Fruit fly (Drosophila melanogaster) whole organism, embryonic: ENCODE results near the gene miple1.

Experiments used
- Adf1 ChIP-seq: fragments of 200-800 bp; sonication (Bioruptor generic); IDR thresholded peaks from 2 replicates; pipeline ENCODE4 v1.3.6; 2022; ENCODE audit warnings: missing biosample characterization, missing genetic modification characterization
- Asciz ChIP-seq: fragments of 200-800 bp; sonication (Bioruptor generic); optimal IDR thresholded peaks from 2 replicates; lab custom pipeline; 2017; ENCODE audit warnings: missing biosample characterization, mild to moderate bottlenecking, missing genetic modification characterization, missing genetic modification reagents
- CG10209 ChIP-seq: fragments of 200-800 bp; sonication (Bioruptor generic); optimal IDR thresholded peaks from 3 replicates; lab custom pipeline; 2017; ENCODE audit warnings: missing biosample characterization, mild to moderate bottlenecking, missing genetic modification characterization, missing genetic modification reagents
- CG10979 ChIP-seq: fragments of 200-800 bp; sonication (Bioruptor generic); optimal IDR thresholded peaks from 2 replicates; lab custom pipeline; 2018; ENCODE audit warnings: missing biosample characterization, mild to moderate bottlenecking, missing genetic modification characterization, moderate library complexity
- CG11456 ChIP-seq: fragments of 200-800 bp; sonication (Bioruptor generic); IDR thresholded peaks from 3 replicates; pipeline ENCODE4 v1.3.6; 2022; ENCODE audit warnings: missing biosample characterization, missing genetic modification characterization
- CG12219 ChIP-seq: fragments of 200-800 bp; sonication (Bioruptor generic); optimal IDR thresholded peaks from 3 replicates; lab custom pipeline; 2018; ENCODE audit warnings: missing biosample characterization, mild to moderate bottlenecking, missing genetic modification characterization
- CG1233 ChIP-seq: fragments of 200-800 bp; sonication (Bioruptor generic); optimal IDR thresholded peaks from 4 replicates; lab custom pipeline; 2018; ENCODE audit warnings: missing biosample characterization, mild to moderate bottlenecking, missing genetic modification characterization
- CG1647 ChIP-seq: fragments of 200-800 bp; sonication (Bioruptor generic); optimal IDR thresholded peaks from 3 replicates; lab custom pipeline; 2016; ENCODE audit warnings: missing biosample characterization, missing genetic modification characterization
- CG2678 ChIP-seq: fragments of 200-800 bp; sonication (Bioruptor generic); optimal IDR thresholded peaks from 3 replicates; lab custom pipeline; 2019; ENCODE audit warnings: missing biosample characterization, mild to moderate bottlenecking, missing genetic modification characterization, moderate library complexity
- CG32532 ChIP-seq: fragments of 200-800 bp; sonication (Bioruptor generic); IDR thresholded peaks from 2 replicates; pipeline ENCODE4 v1.3.6; 2022; ENCODE audit warnings: missing biosample characterization, missing genetic modification characterization
- CG32767 ChIP-seq: fragments of 200-800 bp; sonication (Bioruptor generic); IDR thresholded peaks from 2 replicates; pipeline ENCODE4 v1.3.6; 2022; ENCODE audit warnings: missing biosample characterization, missing genetic modification characterization
- CG33557 ChIP-seq: fragments of 200-800 bp; sonication (Bioruptor generic); optimal IDR thresholded peaks from 2 replicates; lab custom pipeline; 2019; ENCODE audit warnings: missing biosample characterization, mild to moderate bottlenecking, missing genetic modification characterization, moderate library complexity
- CG4424 ChIP-seq: fragments of 200-800 bp; sonication (Bioruptor generic); optimal IDR thresholded peaks from 3 replicates; lab custom pipeline; 2016; ENCODE audit warnings: missing biosample characterization, missing genetic modification characterization
- CG4707 ChIP-seq: fragments of 200-800 bp; sonication (Bioruptor generic); optimal IDR thresholded peaks from 2 replicates; lab custom pipeline; 2018; ENCODE audit warnings: missing biosample characterization, mild to moderate bottlenecking, missing genetic modification characterization, moderate library complexity
- CG5953 ChIP-seq: fragments of 200-800 bp; sonication (Bioruptor generic); IDR thresholded peaks from 2 replicates; pipeline ENCODE4 v1.3.6; 2022; ENCODE audit warnings: missing biosample characterization, missing genetic modification characterization
- CG7839 ChIP-seq: fragments of 200-800 bp; sonication (Bioruptor generic); optimal IDR thresholded peaks from 3 replicates; lab custom pipeline; 2018; ENCODE audit warnings: missing biosample characterization, mild to moderate bottlenecking, missing genetic modification characterization, moderate library complexity
- CG8388 ChIP-seq: fragments of 200-800 bp; sonication (Bioruptor generic); optimal IDR thresholded peaks from 2 replicates; lab custom pipeline; 2019; ENCODE audit warnings: missing biosample characterization, mild to moderate bottlenecking, missing genetic modification characterization, moderate library complexity
- CG8924 ChIP-seq: fragments of 200-800 bp; optimal IDR thresholded peaks from 3 replicates; lab custom pipeline; 2019; ENCODE audit warnings: missing biosample characterization, mild to moderate bottlenecking, missing genetic modification characterization, moderate library complexity
- Chrac-16 ChIP-seq: fragments of 200-800 bp; sonication (Bioruptor generic); optimal IDR thresholded peaks from 3 replicates; lab custom pipeline; 2016; ENCODE audit warnings: missing biosample characterization, missing genetic modification characterization
- D ChIP-seq, 2 experiments: fragments of 200-800 bp in 1 of 2; fragments of >200 bp in 1 of 2; sonication (Bioruptor generic) in 1 of 2; optimal IDR thresholded peaks; 2 replicates in 1 of 2; 3 replicates in 1 of 2; lab custom pipeline; 2017; ENCODE audit warnings: mild to moderate bottlenecking in 1 of 2, missing biosample characterization in 1 of 2, missing genetic modification characterization in 1 of 2, missing genetic modification reagents in 1 of 2
- Jarid2 ChIP-seq: fragments of 200-800 bp; sonication (Bioruptor generic); optimal IDR thresholded peaks from 3 replicates; lab custom pipeline; 2017; ENCODE audit warnings: mild to moderate bottlenecking, missing biosample characterization, missing genetic modification reagents, missing genetic modification characterization
- Med ChIP-seq: fragments of 200-800 bp; sonication (Bioruptor generic); peaks from one replicate; lab custom pipeline; 2016; ENCODE audit warnings: missing biosample characterization, missing genetic modification characterization, mild to moderate bottlenecking, inconsistent platforms, moderate library complexity
- NK7.1 ChIP-seq: fragments of 200-800 bp; sonication (Bioruptor generic); optimal IDR thresholded peaks from 3 replicates; lab custom pipeline; 2016; ENCODE audit warnings: missing biosample characterization, missing genetic modification characterization
- Nf-YB ChIP-seq: fragments of 200-800 bp; sonication (Bioruptor generic); optimal IDR thresholded peaks from 3 replicates; lab custom pipeline; 2019; ENCODE audit warnings: missing biosample characterization, mild to moderate bottlenecking, missing genetic modification characterization, moderate library complexity
- Oli ChIP-seq: fragments of 200-800 bp; sonication (Bioruptor generic); optimal IDR thresholded peaks from 2 replicates; lab custom pipeline; 2018; ENCODE audit warnings: missing biosample characterization, mild to moderate bottlenecking, missing genetic modification characterization, moderate library complexity
- Optix ChIP-seq: fragments of 200-800 bp; sonication (Bioruptor generic); IDR thresholded peaks from 3 replicates; pipeline ENCODE4 v1.3.6; 2022; ENCODE audit warnings: missing biosample characterization, missing genetic modification characterization
- Rfx ChIP-seq: fragments of 200-800 bp; sonication (Bioruptor generic); IDR thresholded peaks from 2 replicates; pipeline ENCODE4 v1.3.6; 2022; ENCODE audit warnings: missing biosample characterization, missing genetic modification characterization
- Scr ChIP-seq: fragments of 200-800 bp; sonication (Bioruptor generic); IDR thresholded peaks from 2 replicates; pipeline ENCODE4 v1.3.6; 2022; ENCODE audit warnings: missing biosample characterization, missing genetic modification characterization; ENCODE audit not compliant: partially characterized antibody
- Usf ChIP-seq: fragments of 200-800 bp; sonication (Bioruptor generic); optimal IDR thresholded peaks from 2 replicates; lab custom pipeline; 2017; ENCODE audit warnings: missing genotype, missing biosample characterization, missing genetic modification characterization
- bbx ChIP-seq: fragments of 200-800 bp; sonication (Bioruptor generic); IDR thresholded peaks from 2 replicates; pipeline ENCODE4 v1.3.6; 2022; ENCODE audit warnings: missing biosample characterization, missing genetic modification characterization; ENCODE audit not compliant: partially characterized antibody
- br ChIP-seq: fragments of >200 bp; optimal IDR thresholded peaks from 2 replicates; lab custom pipeline; 2017
- bsh ChIP-seq, 2 experiments: fragments of 200-800 bp; sonication (Bioruptor generic); optimal IDR thresholded peaks; 2 replicates each; lab custom pipeline; 2017 to 2018; ENCODE audit warnings: mild to moderate bottlenecking in 2 of 2, missing biosample characterization in 2 of 2, missing genetic modification characterization in 2 of 2, moderate library complexity in 1 of 2
- cato ChIP-seq: fragments of 200-800 bp; sonication (Bioruptor generic); optimal IDR thresholded peaks from 2 replicates; lab custom pipeline; 2016; ENCODE audit warnings: missing biosample characterization, missing genetic modification characterization, borderline replicate concordance
- dmrt99B ChIP-seq: fragments of 200-800 bp; sonication (Bioruptor generic); optimal IDR thresholded peaks from 2 replicates; lab custom pipeline; 2018; ENCODE audit warnings: missing biosample characterization, mild to moderate bottlenecking, missing genetic modification characterization, moderate library complexity
- ewg ChIP-seq: fragments of 200-800 bp; sonication (Bioruptor generic); optimal IDR thresholded peaks from 3 replicates; lab custom pipeline; 2017; ENCODE audit warnings: mild to moderate bottlenecking, missing biosample characterization, missing genetic modification reagents, missing genetic modification characterization
- fd64A ChIP-seq: fragments of 200-800 bp; sonication (Bioruptor generic); optimal IDR thresholded peaks from 3 replicates; lab custom pipeline; 2018; ENCODE audit warnings: missing biosample characterization, mild to moderate bottlenecking, missing genetic modification characterization
- gem ChIP-seq: fragments of 200-800 bp; sonication (Bioruptor generic); optimal IDR thresholded peaks from 2 replicates; lab custom pipeline; 2019; ENCODE audit warnings: missing biosample characterization, mild to moderate bottlenecking, missing genetic modification characterization, moderate library complexity
- her ChIP-seq: fragments of 200-800 bp; sonication (Bioruptor generic); optimal IDR thresholded peaks from 2 replicates; lab custom pipeline; 2016; ENCODE audit warnings: missing biosample characterization, missing genetic modification characterization
- hth ChIP-seq: fragments of >200 bp; optimal IDR thresholded peaks from 2 replicates; lab custom pipeline; 2017; ENCODE audit warnings: inconsistent platforms
- jigr1 ChIP-seq: fragments of 200-800 bp; sonication (Bioruptor generic); IDR thresholded peaks from 3 replicates; pipeline ENCODE4 v1.3.6; 2022; ENCODE audit warnings: missing biosample characterization, missing genetic modification characterization
- jumu ChIP-seq: fragments of 200-800 bp; sonication (Bioruptor generic); optimal IDR thresholded peaks from 3 replicates; lab custom pipeline; 2016; ENCODE audit warnings: missing biosample characterization, missing genetic modification characterization
- lmd ChIP-seq: fragments of 200-800 bp; sonication (Bioruptor generic); IDR thresholded peaks from 2 replicates; pipeline ENCODE4 v1.3.6; 2022; ENCODE audit warnings: missing biosample characterization, missing genetic modification characterization
- maf-S ChIP-seq: fragments of 200-800 bp; sonication (Bioruptor generic); optimal IDR thresholded peaks from 2 replicates; lab custom pipeline; 2016; ENCODE audit warnings: missing biosample characterization, missing genetic modification characterization
- pb ChIP-seq: fragments of 200-800 bp; sonication (Bioruptor generic); optimal IDR thresholded peaks from 3 replicates; lab custom pipeline; 2016; ENCODE audit warnings: missing biosample characterization, missing genetic modification characterization
- pnt ChIP-seq: fragments of 200-800 bp; sonication (Bioruptor generic); optimal IDR thresholded peaks from 3 replicates; lab custom pipeline; 2016; ENCODE audit warnings: missing biosample characterization, missing genetic modification characterization
- sens-2 ChIP-seq: fragments of 200-800 bp; sonication (Bioruptor generic); IDR thresholded peaks from 2 replicates; pipeline ENCODE4 v1.3.6; 2022; ENCODE audit warnings: missing biosample characterization, missing genetic modification characterization
- sima ChIP-seq: fragments of 200-800 bp; sonication (Bioruptor generic); optimal IDR thresholded peaks from 2 replicates; lab custom pipeline; 2016; ENCODE audit warnings: missing biosample characterization, missing genetic modification characterization
- slbo ChIP-seq: fragments of 200-800 bp; sonication (Bioruptor generic); IDR thresholded peaks from 2 replicates; pipeline ENCODE4 v1.3.6; 2022; ENCODE audit warnings: missing biosample characterization, missing genetic modification characterization
- tup ChIP-seq: fragments of 200-800 bp; sonication (Bioruptor generic); optimal IDR thresholded peaks from 2 replicates; lab custom pipeline; 2016; ENCODE audit warnings: missing biosample characterization, mild to moderate bottlenecking, missing genetic modification characterization, moderate library complexity
- unc-4 ChIP-seq: fragments of 200-800 bp; sonication (Bioruptor generic); IDR thresholded peaks from 2 replicates; pipeline ENCODE4 v1.3.6; 2022; ENCODE audit warnings: missing biosample characterization, missing genetic modification characterization; ENCODE audit not compliant: partially characterized antibody

The miple1 gene

dm6 chr3L:294841-295408, 27.8 kb downstream of the miple1 start (continued):
- no peak for TF ChIP-seq CG5953
- peak; percentile 23 for TF ChIP-seq CG10209
- TF ChIP-seq br (lab: Kevin White, UChicago) = no peak
- no peak for TF ChIP-seq maf-S (GFP tag; lab: Kevin White, UChicago)
- TF ChIP-seq pnt (GFP tag; lab: Kevin White, UChicago) = no peak
- TF ChIP-seq fd64A (GFP tag; lab: Kevin White, UChicago) = no peak
- TF ChIP-seq CG1233 (GFP tag; lab: Kevin White, UChicago) = peak; percentile 13
- no peak for TF ChIP-seq Scr (GFP tag; lab: Robert Waterston, UW)
- peak; percentile 30 for TF ChIP-seq ewg (GFP tag; lab: Kevin White, UChicago)
- no peak for TF ChIP-seq bbx (GFP tag; lab: Robert Waterston, UW)
- peak; percentile 39 for TF ChIP-seq Oli
- TF ChIP-seq CG11456 = no peak
- no peak for TF ChIP-seq tup
- peak; percentile 42 for TF ChIP-seq Med (GFP tag; lab: Kevin White, UChicago)
- TF ChIP-seq lmd = peak; percentile 14; the same call in 1 of the 2 replicates
- no peak for TF ChIP-seq cato (GFP tag; lab: Kevin White, UChicago)
- TF ChIP-seq Chrac-16 (GFP tag; lab: Kevin White, UChicago) = peak; percentile 47
- peak; percentile 75 for TF ChIP-seq CG10979 (tag; lab: Kevin White, UChicago)
- TF ChIP-seq D (optimal IDR thresholded peaks at IDR 0.05; lab: Kevin White, UChicago) = no peak
- peak; percentile 62 for TF ChIP-seq D (GFP tag; optimal IDR thresholded peaks at IDR 0.05; lab: Kevin White, UChicago)
- TF ChIP-seq CG32532 (GFP tag; lab: Robert Waterston, UW) = no peak
- TF ChIP-seq CG7839 (tag; lab: Kevin White, UChicago) = no peak
- no peak for TF ChIP-seq CG8924 (tag; lab: Kevin White, UChicago)
- peak; percentile 19 for TF ChIP-seq CG1647
- peak; percentile 18 for TF ChIP-seq Asciz (GFP tag; lab: Kevin White, UChicago)
- TF ChIP-seq CG8388 (GFP tag; lab: Kevin White, UChicago) = peak; percentile 33
- no peak for TF ChIP-seq Usf
- TF ChIP-seq CG32767 (GFP tag; lab: Robert Waterston, UW) = no peak
- TF ChIP-seq dmrt99B = peak; percentile 21
- TF ChIP-seq jigr1 = no peak
- no peak for TF ChIP-seq Adf1 (GFP tag; lab: Robert Waterston, UW)
- TF ChIP-seq CG4707 (GFP tag; lab: Kevin White, UChicago) = no peak
- peak; percentile 22 for TF ChIP-seq jumu (GFP tag; lab: Kevin White, UChicago)
- TF ChIP-seq CG4424 (GFP tag; lab: Kevin White, UChicago) = peak; percentile 50
- peak; percentile 31; the same call in 1 of the 3 replicates for TF ChIP-seq Optix (GFP tag; lab: Robert Waterston, UW)
- peak; percentile 23 for TF ChIP-seq CG12219 (GFP tag; lab: Kevin White, UChicago)
- TF ChIP-seq sens-2 (GFP tag; lab: Robert Waterston, UW) = no peak
- no peak for TF ChIP-seq Jarid2
- TF ChIP-seq NK7.1 (GFP tag; lab: Kevin White, UChicago) = no peak
- no peak for TF ChIP-seq sima (GFP tag; lab: Kevin White, UChicago)
- no peak for TF ChIP-seq her (GFP tag; lab: Kevin White, UChicago)
- no peak for TF ChIP-seq unc-4
- no peak for TF ChIP-seq Rfx
- TF ChIP-seq Nf-YB (GFP tag; lab: Kevin White, UChicago) = peak; percentile 15
- TF ChIP-seq hth (lab: Kevin White, UChicago) = no peak
- no peak for TF ChIP-seq slbo (GFP tag; lab: Robert Waterston, UW)
- peak in 1 of 2 experiments; percentile 70 for TF ChIP-seq bsh (GFP tag; optimal IDR thresholded peaks at IDR 0.05; lab: Kevin White, UChicago)
- peak; percentile 66 for TF ChIP-seq gem
- TF ChIP-seq CG33557 = peak; percentile 37
- TF ChIP-seq pb (GFP tag; lab: Kevin White, UChicago) = no peak
- peak; percentile 47 for TF ChIP-seq CG2678 (tag; lab: Kevin White, UChicago)
